Worm (Caenorhabditis elegans) whole organism, mixed stage, embryonic: Measurements from ENCODE around the gene Y82E9BR.5.

Experiments
- M03D4.4 ChIP-seq: sonication (generic microtip); optimal IDR thresholded peaks from 2 replicates; lab custom pipeline; 2017; ENCODE audit warnings: mild to moderate bottlenecking, missing genetic modification characterization, missing compliant biosample characterization
- bed-3 ChIP-seq: fragments of 200-800 bp; sonication (Bioruptor generic); optimal IDR thresholded peaks from 3 replicates; lab custom pipeline; 2018; ENCODE audit warnings: mild to moderate bottlenecking, missing genetic modification characterization, moderate library complexity, missing compliant biosample characterization
- ceh-83 ChIP-seq: fragments of 200-800 bp; sonication (Bioruptor generic); optimal IDR thresholded peaks from 2 replicates; lab custom pipeline; 2018; ENCODE audit warnings: mild to moderate bottlenecking, missing genetic modification characterization, missing compliant biosample characterization
- cnd-1 ChIP-seq: fragments of 200-800 bp; sonication (Bioruptor generic); optimal IDR thresholded peaks from 2 replicates; lab custom pipeline; 2018; ENCODE audit warnings: mild to moderate bottlenecking, missing genetic modification characterization, missing compliant biosample characterization
- hlh-1 ChIP-seq: fragments of 150-350 bp; optimal IDR thresholded peaks from 2 replicates; lab custom pipeline; 2014; ENCODE audit warnings: missing biosample characterization, missing genetic modification reagents, missing genetic modification characterization
- lsy-2 ChIP-seq: fragments of 150-350 bp; optimal IDR thresholded peaks from 2 replicates; lab custom pipeline; 2014; ENCODE audit warnings: missing biosample characterization, missing genetic modification characterization
- nhr-237 ChIP-seq: fragments of 150-350 bp; optimal IDR thresholded peaks from 2 replicates; lab custom pipeline; 2014; ENCODE audit warnings: missing biosample characterization, missing genetic modification characterization
- ztf-11 ChIP-seq: fragments of 150-350 bp; optimal IDR thresholded peaks from 2 replicates; lab custom pipeline; 2014; ENCODE audit warnings: missing biosample characterization, missing genetic modification characterization

Gene Y82E9BR.5

DNA sequence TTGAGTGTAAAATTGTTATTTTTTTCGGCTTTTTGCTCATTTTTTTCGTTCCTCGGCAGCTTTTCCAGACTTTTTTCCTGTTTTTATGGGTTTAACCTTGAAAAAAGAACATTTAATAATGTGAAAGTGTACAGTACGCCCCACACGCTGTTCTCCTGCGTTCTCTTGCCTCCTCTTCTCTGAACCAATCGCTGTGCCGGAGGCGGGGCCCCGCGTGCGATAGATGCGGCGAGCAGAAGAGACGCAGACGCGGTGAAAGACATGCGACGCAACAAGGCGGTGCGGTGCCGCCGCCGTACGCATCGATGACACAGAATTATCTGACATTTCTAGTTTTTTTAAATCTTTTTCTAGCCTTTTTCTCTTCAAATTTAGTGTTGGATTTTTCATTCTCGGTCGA lies 52.6 kb downstream of the Y82E9BR.5 start:
- TF ChIP-seq cnd-1 (tag; lab: Kevin White, UChicago), result no peak
- TF ChIP-seq nhr-237 (tag; lab: Kevin White, UChicago), result no peak
- no peak for TF ChIP-seq M03D4.4
- peak; percentile 35 for TF ChIP-seq ceh-83
- no peak for TF ChIP-seq ztf-11 (tag; lab: Kevin White, UChicago)
- no peak for TF ChIP-seq hlh-1 (tag; lab: Kevin White, UChicago)
- TF ChIP-seq bed-3 (GFP tag; lab: Kevin White, UChicago), result no peak
- peak; percentile 92 for TF ChIP-seq lsy-2 (tag; lab: Kevin White, UChicago)
- TF ChIP-seq, all 35 proteins: peak for 2
